Fruit fly (Drosophila melanogaster): ENCODE results near the gene jvl.
A peak's percentile ranks its signal among the peaks of the same experiment; 100 is the strongest.

The jvl gene

DNA sequence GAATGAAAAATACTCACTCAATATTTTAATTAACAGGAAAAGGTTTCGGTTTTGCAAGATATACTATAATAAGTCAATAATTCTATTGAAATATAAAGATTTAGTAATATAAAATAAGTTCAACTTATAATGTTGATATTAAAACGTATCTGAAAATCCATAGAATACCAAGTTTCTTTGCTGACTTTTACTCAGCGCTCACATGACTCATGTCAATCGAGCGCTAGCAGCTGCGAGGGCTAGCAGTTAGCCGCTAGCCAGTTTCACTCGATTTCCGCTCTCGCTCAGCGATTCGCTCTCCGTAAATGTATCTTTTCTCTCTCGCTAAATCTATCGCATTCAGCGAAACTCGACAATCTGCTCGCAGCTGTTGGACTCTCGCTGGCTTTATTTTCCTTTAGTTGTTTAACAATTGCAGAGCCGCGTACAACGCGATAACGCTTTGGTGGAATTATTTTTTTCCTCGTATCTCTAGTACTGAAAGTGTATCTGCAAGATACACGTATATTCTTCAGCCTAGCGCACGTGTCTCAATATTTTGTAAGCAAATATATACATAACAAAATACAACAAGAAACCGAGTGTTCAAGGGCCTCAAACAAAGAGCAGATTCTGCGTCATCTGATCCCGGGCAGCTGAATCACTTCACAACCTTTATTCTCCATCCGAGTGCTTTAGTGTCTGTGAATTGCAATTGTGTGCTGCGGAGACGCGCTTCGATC, 7.9 kb downstream of the jvl start:
- TF ChIP-seq Hr3 (GFP tag; optimal IDR thresholded peaks at IDR 0.05): no peak
- peak; percentile 68 for TF ChIP-seq CG14710 (tag; optimal IDR thresholded peaks at IDR 0.05)
- no peak for TF ChIP-seq CG10321 (GFP tag; IDR thresholded peaks at IDR 0.05)
- peak; percentile 94 for TF ChIP-seq CG17568 (GFP tag; optimal IDR thresholded peaks at IDR 0.05)
- peak; percentile 71 for TF ChIP-seq Bgb (GFP tag; IDR thresholded peaks at IDR 0.05; ENCODE audit: partially characterized antibody)
- TF ChIP-seq CG13123 (GFP tag; optimal IDR thresholded peaks at IDR 0.05): peak; percentile 9
- TF ChIP-seq Sry-β (GFP tag; optimal IDR thresholded peaks at IDR 0.05): peak; percentile 19
- no peak for TF ChIP-seq CG6175 (GFP tag; IDR thresholded peaks at IDR 0.05)
- TF ChIP-seq CG8290 (GFP tag; optimal IDR thresholded peaks at IDR 0.05): no peak
- TF ChIP-seq CG8290 (tag; optimal IDR thresholded peaks at IDR 0.05): peak; percentile 58 to 91
- no peak for TF ChIP-seq CG14860 (GFP tag; IDR thresholded peaks at IDR 0.05; ENCODE audit: partially characterized antibody)
- peak; percentile 74 for TF ChIP-seq da (GFP tag; optimal IDR thresholded peaks at IDR 0.05)
- TF ChIP-seq pb (GFP tag; optimal IDR thresholded peaks at IDR 0.05): peak; percentile 16
- no peak; the same call in 1 of the 2 replicates for TF ChIP-seq MBD-R2 (GFP tag; IDR thresholded peaks at IDR 0.05)
- peak; percentile 24 for TF ChIP-seq CG17186 (GFP tag; optimal IDR thresholded peaks at IDR 0.05)
- TF ChIP-seq psq (GFP tag; optimal IDR thresholded peaks at IDR 0.05): peak; percentile 27
- peak; percentile 92; the same call in 3 of the 4 replicates for TF ChIP-seq chinmo (GFP tag; IDR thresholded peaks at IDR 0.05; ENCODE audit: partially characterized antibody)
- TF ChIP-seq YL-1 (GFP tag; optimal IDR thresholded peaks at IDR 0.05): peak; percentile 61
- peak; percentile 64 for TF ChIP-seq CG12236 (GFP tag; optimal IDR thresholded peaks at IDR 0.05)
- TF ChIP-seq ab (GFP tag; optimal IDR thresholded peaks at IDR 0.05): no peak
- no peak for TF ChIP-seq toy (GFP tag; IDR thresholded peaks at IDR 0.05)
- TF ChIP-seq CG17328 (GFP tag; IDR thresholded peaks at IDR 0.05): peak; percentile 68
- TF ChIP-seq Gug (GFP tag; IDR thresholded peaks at IDR 0.05): no peak
- peak; percentile 36 for TF ChIP-seq nmo (GFP tag; optimal IDR thresholded peaks at IDR 0.05)
- peak; percentile 94 for TF ChIP-seq chm (GFP tag; IDR thresholded peaks at IDR 0.05)
- peak; percentile 38 for TF ChIP-seq Hsf (GFP tag; optimal IDR thresholded peaks at IDR 0.05)
- TF ChIP-seq CG14050 (GFP tag; IDR thresholded peaks at IDR 0.05): peak; percentile 23; the same call in 1 of the 3 replicates
- no peak for TF ChIP-seq Six4 (GFP tag; optimal IDR thresholded peaks at IDR 0.05)
- peak; percentile 14 for TF ChIP-seq CG1602 (GFP tag; optimal IDR thresholded peaks at IDR 0.05)
- peak; percentile 57 for TF ChIP-seq CG4360 (GFP tag; IDR thresholded peaks at IDR 0.05)
- TF ChIP-seq knrl (GFP tag; IDR thresholded peaks at IDR 0.05; ENCODE audit: partially characterized antibody): no peak
- TF ChIP-seq CG15601 (tag; optimal IDR thresholded peaks at IDR 0.05): peak; percentile 83
- TF ChIP-seq Gsc (GFP tag; IDR thresholded peaks at IDR 0.05): no peak
- peak; percentile 82 for TF ChIP-seq salm (tag; optimal IDR thresholded peaks at IDR 0.05)
- peak; percentile 78 for TF ChIP-seq CG12219 (GFP tag; optimal IDR thresholded peaks at IDR 0.05)
- no peak for TF ChIP-seq Lim3 (GFP tag; IDR thresholded peaks at IDR 0.05)
- peak; percentile 42; the same call in 1 of the 2 replicates for TF ChIP-seq tna (GFP tag; IDR thresholded peaks at IDR 0.05; ENCODE audit: partially characterized antibody)
- TF ChIP-seq CG11456 (GFP tag; IDR thresholded peaks at IDR 0.05): no peak
- TF ChIP-seq peb (GFP tag; IDR thresholded peaks at IDR 0.05): no peak
- no peak for TF ChIP-seq ap (GFP tag; IDR thresholded peaks at IDR 0.05)
- peak; percentile 55 for TF ChIP-seq CG32532 (GFP tag; IDR thresholded peaks at IDR 0.05)
- TF ChIP-seq run (tag; optimal IDR thresholded peaks at IDR 0.05): peak; percentile 74
- TF ChIP-seq NfI (GFP tag; optimal IDR thresholded peaks at IDR 0.05): peak; percentile 64
- TF ChIP-seq CG12155 (GFP tag; optimal IDR thresholded peaks at IDR 0.05): peak; percentile 45
- peak; percentile 35 for TF ChIP-seq dm (GFP tag; optimal IDR thresholded peaks at IDR 0.05)
- no peak for TF ChIP-seq CG10366 (GFP tag; IDR thresholded peaks at IDR 0.05)
- no peak; the same call in 2 of the 3 replicates for TF ChIP-seq B-H1 (GFP tag; IDR thresholded peaks at IDR 0.05)
- peak; percentile 24 for TF ChIP-seq CG4424 (GFP tag; optimal IDR thresholded peaks at IDR 0.05)
- no peak for TF ChIP-seq BEAF-32 (GFP tag; optimal IDR thresholded peaks at IDR 0.05)
- peak; percentile 65 for TF ChIP-seq HmgD (GFP tag; optimal IDR thresholded peaks at IDR 0.05)
- no peak for TF ChIP-seq CG15073 (GFP tag; optimal IDR thresholded peaks at IDR 0.05)

Data from whole organism, embryonic.